Worm (Caenorhabditis elegans): ENCODE data around the gene rgs-2.

The rgs-2 gene

ce11 chrX:12667804-12668511 is 44.5 kb upstream of the rgs-2 start, which contains the start of gene nhr-17 (continued):
- TF ChIP-seq pag-3 (tag; optimal IDR thresholded peaks at IDR 0.05; ENCODE audit: borderline replicate concordance, insufficient read depth) = no peak
- no peak for TF ChIP-seq ets-5 (GFP tag; IDR thresholded peaks at IDR 0.05)
- peak; percentile 82 for TF ChIP-seq nhr-20 (tag; optimal IDR thresholded peaks at IDR 0.05)
- TF ChIP-seq mdl-1 (tag; optimal IDR thresholded peaks at IDR 0.05) = peak in 1 of 2 experiments; percentile 10
- no peak for TF ChIP-seq unc-30 (tag; optimal IDR thresholded peaks at IDR 0.05)
- peak; percentile 44 for TF ChIP-seq nhr-19 (GFP tag; conservative IDR thresholded peaks at IDR 0.05)
- peak in 2 of 6 experiments; percentile 57 to 80 for TF ChIP-seq elt-3 (tag; optimal IDR thresholded peaks at IDR 0.05)
- TF ChIP-seq egl-13 (tag; optimal IDR thresholded peaks at IDR 0.05) = peak; percentile 19

ce11 chrX:12668941-12669501 is 43.4 kb upstream of the rgs-2 start:
- peak; percentile 13 for TF ChIP-seq mep-1 (tag; optimal IDR thresholded peaks at IDR 0.05)
- peak; percentile 68 for TF ChIP-seq swsn-7 (tag; optimal IDR thresholded peaks at IDR 0.05)
- no peak for TF ChIP-seq grh-1 (GFP tag; IDR thresholded peaks at IDR 0.05)
- no peak for TF ChIP-seq zag-1 (tag; optimal IDR thresholded peaks at IDR 0.05)
- no peak for TF ChIP-seq sptf-1 (tag; optimal IDR thresholded peaks at IDR 0.05)
- no peak for TF ChIP-seq ztf-11 (tag; optimal IDR thresholded peaks at IDR 0.05)
- TF ChIP-seq lin-14 (GFP tag; optimal IDR thresholded peaks at IDR 0.05) = peak; percentile 46
- no peak for TF ChIP-seq C16A3.4 (tag; optimal IDR thresholded peaks at IDR 0.05)
- TF ChIP-seq nhr-47 (tag; optimal IDR thresholded peaks at IDR 0.05) = peak; percentile 83
- TF ChIP-seq nhr-71 (tag; optimal IDR thresholded peaks at IDR 0.05) = peak; percentile 80
- no peak for TF ChIP-seq ceh-90 (tag; optimal IDR thresholded peaks at IDR 0.05)
- TF ChIP-seq nhr-76 (tag; optimal IDR thresholded peaks at IDR 0.05) = no peak
- TF ChIP-seq nhr-20 (tag; optimal IDR thresholded peaks at IDR 0.05) = peak; percentile 46
- TF ChIP-seq nhr-11 (tag; optimal IDR thresholded peaks at IDR 0.05) = peak; percentile 43
- peak in 1 of 2 experiments; percentile 53 for TF ChIP-seq lsy-2 (tag; optimal IDR thresholded peaks at IDR 0.05)
- no peak for TF ChIP-seq unc-98 (GFP tag; IDR thresholded peaks at IDR 0.05)
- no peak for TF ChIP-seq nhr-85 (tag)
- TF ChIP-seq tbx-2 (tag; optimal IDR thresholded peaks at IDR 0.05) = no peak
- peak; percentile 76 for TF ChIP-seq hlh-4 (tag; optimal IDR thresholded peaks at IDR 0.05)
- TF ChIP-seq blmp-1 (tag; optimal IDR thresholded peaks at IDR 0.05) = no peak
- TF ChIP-seq elt-3 (tag; optimal IDR thresholded peaks at IDR 0.05) = no peak
- peak; percentile 40 for TF ChIP-seq pax-3 (tag; optimal IDR thresholded peaks at IDR 0.05)
- peak; percentile 15 for TF ChIP-seq xbp-1 (tag; optimal IDR thresholded peaks at IDR 0.05)
- TF ChIP-seq fos-1 (tag; optimal IDR thresholded peaks at IDR 0.05) = no peak
- no peak for TF ChIP-seq pqm-1 (tag; optimal IDR thresholded peaks at IDR 0.05)
- no peak for TF ChIP-seq alr-1 (tag; optimal IDR thresholded peaks at IDR 0.05; ENCODE audit: borderline replicate concordance)
- no peak for TF ChIP-seq elt-2 (tag; optimal IDR thresholded peaks at IDR 0.05)
- no peak for TF ChIP-seq nhr-12 (tag; optimal IDR thresholded peaks at IDR 0.05)
- no peak for TF ChIP-seq aly-2 (tag; optimal IDR thresholded peaks at IDR 0.05)
- no peak for TF ChIP-seq mef-2 (tag; optimal IDR thresholded peaks at IDR 0.05)
- no peak for TF ChIP-seq ceh-8 (GFP tag; optimal IDR thresholded peaks at IDR 0.05)
- TF ChIP-seq C34B4.2 (tag; optimal IDR thresholded peaks at IDR 0.05) = no peak
- TF ChIP-seq egl-27 (tag; optimal IDR thresholded peaks at IDR 0.05) = no peak
- TF ChIP-seq hlh-17 (GFP tag; optimal IDR thresholded peaks at IDR 0.05; ENCODE audit: borderline replicate concordance) = no peak
- no peak for TF ChIP-seq lin-13 (GFP tag; optimal IDR thresholded peaks at IDR 0.05)
- no peak for TF ChIP-seq ces-1 (GFP tag; optimal IDR thresholded peaks at IDR 0.05)
- no peak for TF ChIP-seq skn-1 (tag; optimal IDR thresholded peaks at IDR 0.05)
- no peak for TF ChIP-seq hpl-2 (GFP tag; optimal IDR thresholded peaks at IDR 0.05)
- TF ChIP-seq lin-39 (tag; optimal IDR thresholded peaks at IDR 0.05) = no peak
- TF ChIP-seq dsc-1 (tag; optimal IDR thresholded peaks at IDR 0.05) = peak; percentile 97
- no peak for TF ChIP-seq snpc-4 (tag; optimal IDR thresholded peaks at IDR 0.05)
- TF ChIP-seq fkh-4 (tag; optimal IDR thresholded peaks at IDR 0.05; ENCODE audit: borderline replicate concordance) = peak; percentile 27
- no peak for TF ChIP-seq ztf-4 (tag; optimal IDR thresholded peaks at IDR 0.05)
